Fruit fly (Drosophila melanogaster): ENCODE data around the gene Eip74EF.

Eip74EF gene

DNA sequence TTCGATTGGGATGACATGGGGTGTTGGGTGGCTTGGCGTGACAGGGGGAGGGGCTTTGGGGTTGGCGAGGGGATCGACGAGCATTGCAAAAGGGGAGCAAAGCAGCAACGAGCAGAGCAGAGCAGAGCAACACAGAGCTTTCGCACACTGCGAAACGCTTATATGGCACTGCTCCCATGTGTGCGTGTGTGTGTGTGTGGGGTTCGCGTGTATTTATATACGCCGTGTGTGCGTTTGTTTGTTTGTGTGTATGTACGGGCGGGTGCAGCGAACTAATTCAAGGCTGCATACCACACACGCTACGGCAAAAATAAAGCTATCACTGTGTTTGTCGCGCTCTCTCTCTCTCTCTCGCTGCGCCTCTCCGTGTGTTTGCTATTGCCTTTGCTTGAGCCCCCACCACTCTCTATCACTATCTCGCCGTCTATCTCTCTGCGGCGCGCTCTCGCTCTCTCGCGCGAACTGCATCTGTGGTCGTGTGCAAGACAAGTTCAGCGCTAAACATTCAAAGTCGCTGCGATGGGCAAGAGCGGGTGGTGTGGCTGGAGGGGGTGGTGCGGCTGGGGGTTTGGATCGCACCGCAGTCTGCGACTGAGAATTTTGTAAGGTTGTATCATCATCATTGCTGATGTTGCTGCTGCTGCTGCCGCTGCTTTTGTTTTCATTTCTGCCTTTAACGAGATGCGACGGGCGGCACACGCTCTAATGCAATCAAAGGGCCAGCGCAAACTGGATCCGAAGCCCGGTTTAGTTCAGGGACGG lies 28.5 kb downstream of the Eip74EF start:
- TF ChIP-seq CG34422 (GFP tag; IDR thresholded peaks at IDR 0.05) (no peak), btn (GFP tag; optimal IDR thresholded peaks at IDR 0.05) (no peak), danr (GFP tag; IDR thresholded peaks at IDR 0.05) (no peak), Rfx (GFP tag; IDR thresholded peaks at IDR 0.05) (no peak), run (tag; optimal IDR thresholded peaks at IDR 0.05) (no peak), corto (GFP tag; optimal IDR thresholded peaks at IDR 0.05) (no peak), yki (optimal IDR thresholded peaks at IDR 0.05) (no peak), ci (GFP tag; IDR thresholded peaks at IDR 0.05) (peak; percentile 64; the same call in 2 of the 3 replicates), CG11504 (tag; optimal IDR thresholded peaks at IDR 0.05) (peak; percentile 35), Sin3A (optimal IDR thresholded peaks at IDR 0.05) (no peak), Mrtf (GFP tag; IDR thresholded peaks at IDR 0.05) (no peak), CG18476 (GFP tag; optimal IDR thresholded peaks at IDR 0.05) (no peak), bowl (GFP tag; IDR thresholded peaks at IDR 0.05) (peak; percentile 6; the same call in 1 of the 2 replicates), ems (GFP tag; optimal IDR thresholded peaks at IDR 0.05) (no peak), CG6689 (GFP tag; IDR thresholded peaks at IDR 0.05) (peak; percentile 40), Ptx1 (GFP tag; IDR thresholded peaks at IDR 0.05) (0 out of 2 replicates have a peak, but pooled peaks have one; percentile 5), Oaz (GFP tag; IDR thresholded peaks at IDR 0.05) (no peak), vvl (GFP tag; IDR thresholded peaks at IDR 0.05) (peak; percentile 40; the same call in 1 of the 2 replicates), H2.0 (GFP tag; IDR thresholded peaks at IDR 0.05) (no peak), CG18599 (GFP tag; optimal IDR thresholded peaks at IDR 0.05) (no peak), CG15073 (GFP tag; optimal IDR thresholded peaks at IDR 0.05) (no peak), tll (GFP tag; optimal IDR thresholded peaks at IDR 0.05) (no peak), CG7963 (GFP tag; IDR thresholded peaks at IDR 0.05; ENCODE audit: partially characterized antibody) (0 out of 3 replicates have a peak, but pooled peaks have one; percentile 21), zfh2 (GFP tag; optimal IDR thresholded peaks at IDR 0.05) (no peak), vnd (GFP tag; IDR thresholded peaks at IDR 0.05; ENCODE audit: partially characterized antibody) (no peak), lab (GFP tag; optimal IDR thresholded peaks at IDR 0.05) (no peak), CG10366 (GFP tag; IDR thresholded peaks at IDR 0.05) (no peak), CG14667 (GFP tag; IDR thresholded peaks at IDR 0.05) (no peak), Sox102F (GFP tag; optimal IDR thresholded peaks at IDR 0.05) (no peak), CHES-1-like (GFP tag; optimal IDR thresholded peaks at IDR 0.05) (no peak), CG1647 (GFP tag; optimal IDR thresholded peaks at IDR 0.05) (no peak), CG11093 (GFP tag; IDR thresholded peaks at IDR 0.05) (no peak), CG14014 (GFP tag; IDR thresholded peaks at IDR 0.05) (no peak), D (optimal IDR thresholded peaks at IDR 0.05) (no peak), D (GFP tag; optimal IDR thresholded peaks at IDR 0.05) (no peak), PHDP (tag; optimal IDR thresholded peaks at IDR 0.05) (no peak), CG15514 (GFP tag; optimal IDR thresholded peaks at IDR 0.05) (no peak), ap (GFP tag; IDR thresholded peaks at IDR 0.05) (no peak), ttk (GFP tag; IDR thresholded peaks at IDR 0.05) (no peak), croc (GFP tag; conservative IDR thresholded peaks at IDR 0.05) (no peak), Jarid2 (GFP tag; optimal IDR thresholded peaks at IDR 0.05) (peak; percentile 14), Dll (GFP tag; IDR thresholded peaks at IDR 0.05; ENCODE audit: partially characterized antibody) (peak; percentile 46; the same call in 1 of the 4 replicates), CG5180 (GFP tag; optimal IDR thresholded peaks at IDR 0.05) (peak; percentile 66), NK7.1 (GFP tag; optimal IDR thresholded peaks at IDR 0.05) (no peak), CG10274 (GFP tag; optimal IDR thresholded peaks at IDR 0.05) (no peak), nerfin-1 (tag; optimal IDR thresholded peaks at IDR 0.05) (no peak), C15 (GFP tag; IDR thresholded peaks at IDR 0.05) (no peak), CG2678 (tag; optimal IDR thresholded peaks at IDR 0.05) (no peak), sug (tag; optimal IDR thresholded peaks at IDR 0.05) (peak; percentile 15), Rx (GFP tag; IDR thresholded peaks at IDR 0.05) (no peak)
